Worm (Caenorhabditis elegans): Measurements from ENCODE around the gene srz-47.

- no peak for TF ChIP-seq set-16 (GFP tag; IDR thresholded peaks at IDR 0.05)
- no peak for TF ChIP-seq T26A8.4 (GFP tag; IDR thresholded peaks at IDR 0.05)
- no peak for TF ChIP-seq madf-5 (GFP tag; IDR thresholded peaks at IDR 0.05)
- no peak for TF ChIP-seq F10B5.3 (tag; optimal IDR thresholded peaks at IDR 0.05)
- TF ChIP-seq lin-29 (GFP tag; IDR thresholded peaks at IDR 0.05), result no peak
Observed at ce11 chrV:17178457-17178856, 13.7 kb downstream of the srz-47 start, which contains the start of gene srh-174.

Measured in whole organism, L4 larva.